Worm (Caenorhabditis elegans): ENCODE measurements around the gene sup-37.

DNA sequence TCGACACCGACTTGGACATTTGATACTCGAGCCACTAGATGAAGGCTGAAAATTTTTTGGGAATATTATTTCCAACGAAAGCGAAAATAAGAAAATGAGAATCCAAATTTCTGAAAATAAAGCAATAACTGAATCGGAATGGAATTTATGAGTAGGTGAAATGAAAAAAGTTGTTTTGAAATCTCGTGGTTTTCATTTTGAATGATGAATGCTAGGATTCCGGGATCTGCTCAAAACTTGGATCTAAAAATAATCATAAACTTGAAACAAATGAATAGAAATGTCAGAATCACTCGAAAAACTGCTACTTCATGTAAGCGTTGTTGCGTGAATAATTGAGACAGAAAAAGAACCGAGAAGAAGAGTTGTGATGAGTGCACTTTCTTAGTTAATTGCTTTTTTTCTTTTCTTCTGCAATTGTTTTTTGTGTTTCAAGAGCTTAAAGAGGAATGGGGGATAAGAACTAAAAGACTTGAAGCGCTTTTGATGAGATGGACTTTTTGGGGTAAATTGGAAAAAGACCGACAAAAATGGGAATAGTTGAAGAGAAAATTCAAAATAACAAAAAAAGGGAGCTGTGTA lies 14.7 kb downstream of the sup-37 start, which contains the start of gene magu-2:
- TF ChIP-seq aly-1 (tag; optimal IDR thresholded peaks at IDR 0.05) = no peak
- no peak for TF ChIP-seq ceh-13 (GFP tag; optimal IDR thresholded peaks at IDR 0.05)
- no peak for TF ChIP-seq ama-1 (optimal IDR thresholded peaks at IDR 0.05)
- TF ChIP-seq sea-1 (GFP tag; conservative IDR thresholded peaks at IDR 0.05) = no peak
- no peak for TF ChIP-seq hmg-4 (GFP tag; optimal IDR thresholded peaks at IDR 0.05)
- no peak for TF ChIP-seq flt-1 (GFP tag; IDR thresholded peaks at IDR 0.05)

Data from whole organism, early embryonic.